Fruit fly (Drosophila melanogaster) whole organism, wandering third instar larva: ENCODE measurements around the gene CG42822.
A peak's percentile ranks its signal among the peaks of the same experiment; 100 is the strongest.

Experiments
- Abd-B ChIP-seq: fragments of >200 bp; optimal IDR thresholded peaks from 2 replicates; lab custom pipeline; 2017; ENCODE audit warnings: missing biosample characterization, missing genetic modification characterization
- CG32264 ChIP-seq: fragments of 200-800 bp; sonication (Bioruptor generic); optimal IDR thresholded peaks from 2 replicates; lab custom pipeline; 2016; ENCODE audit warnings: missing biosample characterization, missing genetic modification characterization
- CG9705 ChIP-seq: fragments of 200-800 bp; sonication (Bioruptor generic); optimal IDR thresholded peaks from 2 replicates; lab custom pipeline; 2018; ENCODE audit warnings: missing biosample characterization, mild to moderate bottlenecking, missing genetic modification characterization
- CrebA ChIP-seq: fragments of 200-800 bp; sonication (Bioruptor generic); optimal IDR thresholded peaks from 2 replicates; lab custom pipeline; 2016; ENCODE audit warnings: missing biosample characterization, mild to moderate bottlenecking, missing genetic modification characterization, borderline replicate concordance
- Dfd ChIP-seq: fragments of >200 bp; optimal IDR thresholded peaks from 2 replicates; lab custom pipeline; 2017; ENCODE audit warnings: missing biosample characterization, missing genetic modification characterization
- Dif ChIP-seq: fragments of 200-275, 200-300 bp; sonication (Bioruptor generic); optimal IDR thresholded peaks from 2 replicates; lab custom pipeline; 2018; ENCODE audit warnings: missing biosample characterization, missing genetic modification characterization; ENCODE audit not compliant: partially characterized antibody
- GATAd ChIP-seq: sonication (Bioruptor generic); optimal IDR thresholded peaks from 2 replicates; lab custom pipeline; 2016; ENCODE audit warnings: missing biosample characterization, missing genetic modification characterization
- HLH106 ChIP-seq: fragments of 200-800 bp; optimal IDR thresholded peaks from 3 replicates; lab custom pipeline; 2019; ENCODE audit warnings: missing biosample characterization, mild to moderate bottlenecking, missing genetic modification characterization, moderate library complexity
- Hnf4 ChIP-seq: fragments of 200-800 bp; sonication (Bioruptor generic); optimal IDR thresholded peaks from 2 replicates; lab custom pipeline; 2016; ENCODE audit warnings: missing biosample characterization, mild to moderate bottlenecking, missing genetic modification characterization
- Hr78 ChIP-seq: fragments of >200 bp; optimal IDR thresholded peaks from 2 replicates; lab custom pipeline; 2017; ENCODE audit warnings: missing biosample characterization, missing genetic modification characterization
- Hr83 ChIP-seq: fragments of 200-300 bp; sonication (Bioruptor generic); optimal IDR thresholded peaks from 2 replicates; lab custom pipeline; 2016; ENCODE audit warnings: missing biosample characterization, mild to moderate bottlenecking, missing genetic modification characterization, moderate library complexity; ENCODE audit not compliant: poor library complexity, severe bottlenecking
- Jra ChIP-seq: sonication (Bioruptor generic); optimal IDR thresholded peaks from 2 replicates; lab custom pipeline; 2016; ENCODE audit warnings: missing biosample characterization, missing genetic modification characterization
- Mio ChIP-seq: sonication (Bioruptor generic); optimal IDR thresholded peaks from 2 replicates; lab custom pipeline; 2016; ENCODE audit warnings: missing biosample characterization, missing genetic modification characterization
- Myc ChIP-seq: fragments of >200 bp; optimal IDR thresholded peaks from 2 replicates; lab custom pipeline; 2017
- N ChIP-seq: fragments of >200 bp; optimal IDR thresholded peaks from 2 replicates; lab custom pipeline; 2018; ENCODE audit warnings: missing biosample characterization, missing external identifiers, missing genetic modification characterization
- OdsH ChIP-seq: fragments of 200-800 bp; sonication (Bioruptor generic); optimal IDR thresholded peaks from 2 replicates; lab custom pipeline; 2016; ENCODE audit warnings: missing biosample characterization, mild to moderate bottlenecking, missing genetic modification characterization
- Rel ChIP-seq, 2 experiments: fragments of 200-800 bp; sonication (Bioruptor generic) in 1 of 2; optimal IDR thresholded peaks; 2 replicates in 1 of 2; 3 replicates in 1 of 2; lab custom pipeline; 2016 to 2019; ENCODE audit warnings: mild to moderate bottlenecking in 2 of 2, missing biosample characterization in 2 of 2, missing genetic modification characterization in 2 of 2, moderate library complexity in 1 of 2
- Sp1 ChIP-seq: fragments of 200-800 bp; sonication (Bioruptor generic); optimal IDR thresholded peaks from 3 replicates; lab custom pipeline; 2019; ENCODE audit warnings: missing biosample characterization, mild to moderate bottlenecking, missing genetic modification characterization, moderate library complexity
- Vsx2 ChIP-seq: fragments of 200-300, 225-300 bp; sonication (Bioruptor generic); optimal IDR thresholded peaks from 2 replicates; lab custom pipeline; 2018; ENCODE audit warnings: missing biosample characterization, missing genetic modification characterization; ENCODE audit not compliant: partially characterized antibody
- br ChIP-seq: fragments of 200-800 bp; sonication (Bioruptor generic); optimal IDR thresholded peaks from 2 replicates; lab custom pipeline; 2016; ENCODE audit warnings: missing biosample characterization, missing genetic modification characterization
- brk ChIP-seq: fragments of 200-800 bp; sonication (Bioruptor generic); optimal IDR thresholded peaks from 2 replicates; lab custom pipeline; 2016; ENCODE audit warnings: missing biosample characterization, mild to moderate bottlenecking, missing genetic modification characterization
- dl ChIP-seq, 2 experiments: fragments of 175-275, 200-275 bp in 1 of 2; fragments of 200-275 bp in 1 of 2; sonication (Bioruptor generic); optimal IDR thresholded peaks; lab custom pipeline; 2018; ENCODE audit warnings: mild to moderate bottlenecking in 2 of 2, missing biosample characterization in 2 of 2, missing genetic modification characterization in 2 of 2, moderate library complexity in 2 of 2; ENCODE audit not compliant: partially characterized antibody in 2 of 2, insufficient read depth in 1 of 2
- dmrt93B ChIP-seq: fragments of 200-800 bp; sonication (Bioruptor generic); optimal IDR thresholded peaks from 2 replicates; lab custom pipeline; 2018; ENCODE audit warnings: missing biosample characterization, mild to moderate bottlenecking, missing genetic modification characterization
- dsf ChIP-seq: sonication (Bioruptor generic); optimal IDR thresholded peaks from 2 replicates; lab custom pipeline; 2016; ENCODE audit warnings: missing biosample characterization, missing genetic modification characterization, borderline replicate concordance
- ey ChIP-seq: fragments of 200-800 bp; sonication (Bioruptor generic); optimal IDR thresholded peaks from 2 replicates; lab custom pipeline; 2016; ENCODE audit warnings: missing biosample characterization, missing genetic modification characterization
- foxo ChIP-seq, 2 experiments: fragments of 200-800 bp; sonication (Bioruptor generic); optimal IDR thresholded peaks; 2 replicates in 1 of 2; 3 replicates in 1 of 2; lab custom pipeline; 2016 to 2017; ENCODE audit warnings: missing biosample characterization in 2 of 2, missing genetic modification characterization in 2 of 2
- fru ChIP-seq: fragments of 200-800 bp; sonication (Bioruptor generic); optimal IDR thresholded peaks from 3 replicates; lab custom pipeline; 2016; ENCODE audit warnings: missing biosample characterization, mild to moderate bottlenecking, missing genetic modification characterization
- h ChIP-seq: fragments of 200-800 bp; sonication (Bioruptor generic); optimal IDR thresholded peaks from 3 replicates; lab custom pipeline; 2016; ENCODE audit warnings: missing biosample characterization, mild to moderate bottlenecking, missing genetic modification characterization
- jim ChIP-seq: fragments of 175-275, 200-325 bp; sonication (Bioruptor generic); optimal IDR thresholded peaks from 2 replicates; lab custom pipeline; 2016; ENCODE audit warnings: missing biosample characterization, mild to moderate bottlenecking, missing genetic modification characterization
- lola ChIP-seq: fragments of >200 bp; optimal IDR thresholded peaks from 2 replicates; lab custom pipeline; 2017; ENCODE audit warnings: missing biosample characterization, missing genetic modification characterization
- pan ChIP-seq: fragments of >200 bp; optimal IDR thresholded peaks from 2 replicates; lab custom pipeline; 2017
- psq ChIP-seq: fragments of 200-800 bp; sonication (Bioruptor generic); optimal IDR thresholded peaks from 3 replicates; lab custom pipeline; 2017; ENCODE audit warnings: missing biosample characterization, mild to moderate bottlenecking, missing genetic modification characterization, moderate library complexity
- rgr ChIP-seq: fragments of 200-800 bp; sonication (Bioruptor generic); optimal IDR thresholded peaks from 3 replicates; lab custom pipeline; 2016; ENCODE audit warnings: missing biosample characterization, mild to moderate bottlenecking, missing genetic modification characterization
- sage ChIP-seq: fragments of 200-800 bp; sonication (Bioruptor generic); optimal IDR thresholded peaks from 2 replicates; lab custom pipeline; 2016; ENCODE audit warnings: missing biosample characterization, mild to moderate bottlenecking, missing genetic modification characterization
- sv ChIP-seq: fragments of 200-800 bp; sonication (Bioruptor generic); optimal IDR thresholded peaks from 3 replicates; lab custom pipeline; 2016; ENCODE audit warnings: missing biosample characterization, missing genetic modification characterization
- tai ChIP-seq: sonication (Bioruptor generic); optimal IDR thresholded peaks from 2 replicates; lab custom pipeline; 2016; ENCODE audit warnings: missing biosample characterization, missing genetic modification characterization
- usp ChIP-seq: fragments of >200 bp; optimal IDR thresholded peaks from 2 replicates; lab custom pipeline; 2017; ENCODE audit warnings: missing biosample characterization, missing genetic modification characterization
- woc ChIP-seq: sonication (Bioruptor generic); optimal IDR thresholded peaks from 2 replicates; lab custom pipeline; 2016; ENCODE audit warnings: missing biosample characterization, mild to moderate bottlenecking, missing genetic modification characterization

Gene CG42822

dm6 chr3R:17394318-17395188 is 19.1 kb upstream of the CG42822 start, which contains the start of gene CREG:
Gene CREG, minus strand, starts transcription at chr3R:17394640.
- TF ChIP-seq pan (peak; percentile 79), Dfd (GFP tag; lab: Kevin White, UChicago) (peak; percentile 0), foxo (GFP tag; optimal IDR thresholded peaks at IDR 0.05; lab: Kevin White, UChicago) (peak in 1 of 2 experiments; percentile 48), fru (GFP tag; lab: Kevin White, UChicago) (peak; percentile 39), dmrt93B (GFP tag; lab: Kevin White, UChicago) (peak; percentile 37), N (GFP tag; lab: Kevin White, UChicago) (no peak), dsf (GFP tag; lab: Kevin White, UChicago) (no peak), lola (GFP tag; lab: Kevin White, UChicago) (no peak), Abd-B (GFP tag; lab: Kevin White, UChicago) (no peak), usp (GFP tag; lab: Kevin White, UChicago) (no peak), OdsH (peak; percentile 4), rgr (peak; percentile 32), CrebA (GFP tag; lab: Kevin White, UChicago) (no peak), jim (no peak), h (GFP tag; lab: Kevin White, UChicago) (no peak), GATAd (GFP tag; lab: Kevin White, UChicago) (no peak), brk (GFP tag; lab: Kevin White, UChicago) (no peak), Hnf4 (GFP tag; lab: Kevin White, UChicago) (no peak), Mio (GFP tag; lab: Kevin White, UChicago) (no peak), HLH106 (peak; percentile 15), Jra (GFP tag; lab: Kevin White, UChicago) (peak; percentile 42), Hr78 (GFP tag; lab: Kevin White, UChicago) (no peak), Dif (GFP tag; lab: Kevin White, UChicago) (no peak), tai (peak; percentile 19), Sp1 (GFP tag; lab: Kevin White, UChicago) (peak; percentile 34), woc (peak; percentile 70), psq (GFP tag; lab: Kevin White, UChicago) (peak; percentile 43), Myc (lab: Kevin White, UChicago) (no peak), Vsx2 (GFP tag; lab: Kevin White, UChicago) (no peak), dl (GFP tag; optimal IDR thresholded peaks at IDR 0.05; lab: Kevin White, UChicago; ENCODE audit: insufficient read depth in 1 of 2, partially characterized antibody in 2 of 2) (no peak), ey (GFP tag; lab: Kevin White, UChicago) (peak; percentile 32), CG32264 (GFP tag; lab: Kevin White, UChicago) (no peak), Hr83 (GFP tag; lab: Kevin White, UChicago) (peak; percentile 66), CG9705 (GFP tag; lab: Kevin White, UChicago) (no peak), br (GFP tag; lab: Kevin White, UChicago) (peak; percentile 5), Rel (GFP tag; optimal IDR thresholded peaks at IDR 0.05; lab: Kevin White, UChicago) (no peak), Rel (tag; optimal IDR thresholded peaks at IDR 0.05; lab: Kevin White, UChicago) (peak; percentile 34), sv (GFP tag; lab: Kevin White, UChicago) (no peak), sage (GFP tag; lab: Kevin White, UChicago) (no peak)

- TF ChIP-seq Abd-B (GFP tag; lab: Kevin White, UChicago) (no peak), lola (GFP tag; lab: Kevin White, UChicago) (no peak), Dfd (GFP tag; lab: Kevin White, UChicago) (no peak), Jra (GFP tag; lab: Kevin White, UChicago) (no peak), brk (GFP tag; lab: Kevin White, UChicago) (no peak), dsf (GFP tag; lab: Kevin White, UChicago) (no peak), ey (GFP tag; lab: Kevin White, UChicago) (no peak), h (GFP tag; lab: Kevin White, UChicago) (no peak)
These were observed 13.6 kb upstream of the CG42822 start for dm6 chr3R:17400102-17400501.
